Fruit fly (Drosophila melanogaster) whole organism, embryonic: ENCODE data around the gene Eip63F-1.
A peak's percentile ranks its signal among the peaks of the same experiment; 100 is the strongest.

Experiments used
- Adf1 ChIP-seq: fragments of 200-800 bp; sonication (Bioruptor generic); IDR thresholded peaks from 2 replicates; pipeline ENCODE4 v1.3.6; 2022; ENCODE audit warnings: missing biosample characterization, missing genetic modification characterization
- Bdp1 ChIP-seq: fragments of 200-800 bp; sonication (Bioruptor generic); optimal IDR thresholded peaks from 3 replicates; lab custom pipeline; 2016; ENCODE audit warnings: missing biosample characterization, missing genetic modification characterization
- CG11093 ChIP-seq: fragments of 200-800 bp; sonication (Bioruptor generic); IDR thresholded peaks from 3 replicates; pipeline ENCODE4 v1.3.6; 2022; ENCODE audit warnings: missing biosample characterization, missing genetic modification characterization
- CG11247 ChIP-seq: fragments of 200-800 bp; sonication (Bioruptor generic); IDR thresholded peaks from 2 replicates; pipeline ENCODE4 v1.3.6; 2022; ENCODE audit warnings: missing biosample characterization, missing genetic modification characterization
- CG11560 ChIP-seq: fragments of 200-800 bp; sonication (Bioruptor generic); IDR thresholded peaks from 3 replicates; pipeline ENCODE4 v1.3.6; 2022; ENCODE audit warnings: missing biosample characterization, missing genetic modification characterization
- CG12236 ChIP-seq: fragments of 200-800 bp; sonication (Bioruptor generic); optimal IDR thresholded peaks from 2 replicates; lab custom pipeline; 2016; ENCODE audit warnings: missing biosample characterization, missing genetic modification characterization
- CG12942 ChIP-seq: fragments of 200-800 bp; sonication (Bioruptor generic); optimal IDR thresholded peaks from 3 replicates; lab custom pipeline; 2016; ENCODE audit warnings: missing biosample characterization, missing genetic modification characterization
- CG14014 ChIP-seq: fragments of 200-800 bp; sonication (Bioruptor generic); IDR thresholded peaks from 2 replicates; pipeline ENCODE4 v1.3.6; 2022; ENCODE audit warnings: missing biosample characterization, missing genetic modification characterization
- CG14965 ChIP-seq: fragments of 200-800 bp; sonication (Bioruptor generic); optimal IDR thresholded peaks from 2 replicates; lab custom pipeline; 2016; ENCODE audit warnings: missing biosample characterization, missing genetic modification characterization, borderline replicate concordance
- CG1647 ChIP-seq: fragments of 200-800 bp; sonication (Bioruptor generic); optimal IDR thresholded peaks from 3 replicates; lab custom pipeline; 2016; ENCODE audit warnings: missing biosample characterization, missing genetic modification characterization
- CG16815 ChIP-seq: fragments of 200-800 bp; sonication (Bioruptor generic); optimal IDR thresholded peaks from 3 replicates; lab custom pipeline; 2017; ENCODE audit warnings: missing biosample characterization, mild to moderate bottlenecking, missing genetic modification characterization
- CG2129 ChIP-seq: fragments of 200-800 bp; sonication (Bioruptor generic); IDR thresholded peaks from 2 replicates; pipeline ENCODE4 v1.3.6; 2022; ENCODE audit warnings: missing biosample characterization, missing genetic modification characterization; ENCODE audit not compliant: partially characterized antibody
- CG2889 ChIP-seq: fragments of 200-800 bp; sonication (Bioruptor generic); IDR thresholded peaks from 3 replicates; pipeline ENCODE4 v1.3.6; 2022; ENCODE audit warnings: missing biosample characterization, missing genetic modification characterization
- CG4404 ChIP-seq: fragments of 200-800 bp; sonication (Bioruptor generic); IDR thresholded peaks from 2 replicates; pipeline ENCODE4 v1.3.6; 2022; ENCODE audit warnings: missing biosample characterization, missing genetic modification characterization
- CG4707 ChIP-seq: fragments of 200-800 bp; sonication (Bioruptor generic); optimal IDR thresholded peaks from 2 replicates; lab custom pipeline; 2018; ENCODE audit warnings: missing biosample characterization, mild to moderate bottlenecking, missing genetic modification characterization, moderate library complexity
- CG8765 ChIP-seq: fragments of 200-800 bp; sonication (Bioruptor generic); IDR thresholded peaks from 2 replicates; pipeline ENCODE4 v1.3.6; 2022; ENCODE audit warnings: missing biosample characterization, missing genetic modification characterization
- CG9215 ChIP-seq: fragments of 200-800 bp; sonication (Bioruptor generic); IDR thresholded peaks from 2 replicates; pipeline ENCODE4 v1.3.6; 2022; ENCODE audit warnings: missing biosample characterization, missing genetic modification characterization
- CG9727 ChIP-seq: fragments of 200-800 bp; sonication (Bioruptor generic); optimal IDR thresholded peaks from 3 replicates; lab custom pipeline; 2017; ENCODE audit warnings: missing biosample characterization, mild to moderate bottlenecking, missing genetic modification characterization
- CG9876 ChIP-seq: fragments of 200-800 bp; sonication (Bioruptor generic); optimal IDR thresholded peaks from 2 replicates; lab custom pipeline; 2016; ENCODE audit warnings: missing biosample characterization, missing genetic modification characterization
- CG9932 ChIP-seq: fragments of 200-800 bp; sonication (Bioruptor generic); IDR thresholded peaks from 2 replicates; pipeline ENCODE4 v1.3.6; 2022; ENCODE audit warnings: missing biosample characterization, missing genetic modification characterization
- D ChIP-seq, 2 experiments: fragments of 200-800 bp in 1 of 2; fragments of >200 bp in 1 of 2; sonication (Bioruptor generic) in 1 of 2; optimal IDR thresholded peaks; 2 replicates in 1 of 2; 3 replicates in 1 of 2; lab custom pipeline; 2017; ENCODE audit warnings: mild to moderate bottlenecking in 1 of 2, missing biosample characterization in 1 of 2, missing genetic modification characterization in 1 of 2, missing genetic modification reagents in 1 of 2
- E2f1 ChIP-seq: fragments of 200-800 bp; sonication (Bioruptor generic); IDR thresholded peaks from 2 replicates; pipeline ENCODE4 v1.3.6; 2022; ENCODE audit warnings: missing biosample characterization, missing genetic modification characterization
- Eip74EF ChIP-seq, 2 experiments: fragments of 200-800 bp in 1 of 2; fragments of >200 bp in 1 of 2; sonication (Bioruptor generic) in 1 of 2; optimal IDR thresholded peaks; 2 replicates each; lab custom pipeline; 2017 to 2019; ENCODE audit warnings: missing biosample characterization in 2 of 2, missing genetic modification characterization in 2 of 2, mild to moderate bottlenecking in 1 of 2, moderate library complexity in 1 of 2
- H15 ChIP-seq: fragments of 200-800 bp; sonication (Bioruptor generic); IDR thresholded peaks from 3 replicates; pipeline ENCODE4 v1.3.6; 2022; ENCODE audit warnings: missing biosample characterization, missing genetic modification characterization
- HHEX ChIP-seq: fragments of 200-800 bp; sonication (Bioruptor generic); optimal IDR thresholded peaks from 3 replicates; lab custom pipeline; 2017; ENCODE audit warnings: missing biosample characterization, mild to moderate bottlenecking, missing genetic modification characterization, missing genetic modification reagents
- HLHmδ ChIP-seq: fragments of 200-800 bp; sonication (Bioruptor generic); optimal IDR thresholded peaks from 2 replicates; lab custom pipeline; 2018; ENCODE audit warnings: missing biosample characterization, mild to moderate bottlenecking, missing genetic modification characterization, moderate library complexity
- NK7.1 ChIP-seq: fragments of 200-800 bp; sonication (Bioruptor generic); optimal IDR thresholded peaks from 3 replicates; lab custom pipeline; 2016; ENCODE audit warnings: missing biosample characterization, missing genetic modification characterization
- Side ChIP-seq: fragments of 200-800 bp; sonication (Bioruptor generic); optimal IDR thresholded peaks from 2 replicates; lab custom pipeline; 2016; ENCODE audit warnings: missing biosample characterization, missing genetic modification characterization
- Taf1 ChIP-seq: fragments of 200-800 bp; sonication (Bioruptor generic); IDR thresholded peaks from 2 replicates; pipeline ENCODE4 v1.3.6; 2022; ENCODE audit warnings: missing biosample characterization, missing genetic modification characterization
- Xbp1 ChIP-seq: fragments of 200-800 bp; sonication (Bioruptor generic); optimal IDR thresholded peaks from 3 replicates; lab custom pipeline; 2016; ENCODE audit warnings: missing biosample characterization, mild to moderate bottlenecking, missing genetic modification characterization
- aop ChIP-seq: fragments of 200-800 bp; sonication (Bioruptor generic); IDR thresholded peaks from 2 replicates; pipeline ENCODE4 v1.3.6; 2022; ENCODE audit warnings: missing biosample characterization, missing genetic modification characterization
- ato ChIP-seq: fragments of 200-800 bp; sonication (Bioruptor generic); IDR thresholded peaks from 2 replicates; pipeline ENCODE4 v1.3.6; 2022; ENCODE audit warnings: missing biosample characterization, missing genetic modification characterization; ENCODE audit not compliant: partially characterized antibody
- bcd ChIP-seq: fragments of 200-800 bp; sonication (Bioruptor generic); optimal IDR thresholded peaks from 2 replicates; lab custom pipeline; 2017; ENCODE audit warnings: missing biosample characterization, mild to moderate bottlenecking, missing genetic modification characterization
- chinmo ChIP-seq: fragments of 200-800 bp; sonication (Bioruptor generic); IDR thresholded peaks from 4 replicates; pipeline ENCODE4 v1.3.6; 2022; ENCODE audit warnings: missing biosample characterization, missing genetic modification characterization; ENCODE audit not compliant: partially characterized antibody
- da ChIP-seq: fragments of 200-800 bp; sonication (Bioruptor generic); optimal IDR thresholded peaks from 2 replicates; lab custom pipeline; 2016; ENCODE audit warnings: missing biosample characterization, missing genetic modification characterization
- esg ChIP-seq: fragments of 200-800 bp; sonication (Bioruptor generic); conservative IDR thresholded peaks from 2 replicates; pipeline ENCODE4 v1.3.6; 2022; ENCODE audit warnings: missing biosample characterization, missing genetic modification characterization
- exex ChIP-seq: fragments of 200-800 bp; sonication (Bioruptor generic); optimal IDR thresholded peaks from 4 replicates; lab custom pipeline; 2018; ENCODE audit warnings: missing biosample characterization, mild to moderate bottlenecking, missing genetic modification characterization, moderate library complexity
- grau ChIP-seq: fragments of 200-800 bp; optimal IDR thresholded peaks from 3 replicates; lab custom pipeline; 2019; ENCODE audit warnings: missing biosample characterization, mild to moderate bottlenecking, missing genetic modification characterization, moderate library complexity
- grn ChIP-seq: fragments of 200-800 bp; sonication (Bioruptor generic); optimal IDR thresholded peaks from 3 replicates; lab custom pipeline; 2017; ENCODE audit warnings: missing biosample characterization, missing genetic modification characterization
- hbn ChIP-seq: fragments of 200-800 bp; sonication (Bioruptor generic); IDR thresholded peaks from 2 replicates; pipeline ENCODE4 v1.3.6; 2022; ENCODE audit warnings: missing biosample characterization, missing genetic modification characterization; ENCODE audit not compliant: partially characterized antibody
- lmd ChIP-seq: fragments of 200-800 bp; sonication (Bioruptor generic); IDR thresholded peaks from 2 replicates; pipeline ENCODE4 v1.3.6; 2022; ENCODE audit warnings: missing biosample characterization, missing genetic modification characterization
- mld ChIP-seq: fragments of 200-800 bp; sonication (Bioruptor generic); IDR thresholded peaks from 3 replicates; pipeline ENCODE4 v1.3.6; 2022; ENCODE audit warnings: missing biosample characterization, missing genetic modification characterization; ENCODE audit not compliant: partially characterized antibody
- nerfin-1 ChIP-seq: fragments of 200-800 bp; sonication (Bioruptor generic); optimal IDR thresholded peaks from 3 replicates; lab custom pipeline; 2019; ENCODE audit warnings: missing biosample characterization, mild to moderate bottlenecking, missing genetic modification characterization, moderate library complexity
- otp ChIP-seq: fragments of 200-800 bp; sonication (Bioruptor generic); IDR thresholded peaks from 3 replicates; pipeline ENCODE4, ENCODE4 v1.3.6; 2022; ENCODE audit warnings: missing biosample characterization, missing genetic modification characterization
- phol ChIP-seq: fragments of 200-800 bp; sonication (Bioruptor generic); optimal IDR thresholded peaks from 3 replicates; lab custom pipeline; 2018; ENCODE audit warnings: missing biosample characterization, mild to moderate bottlenecking, missing genetic modification characterization, moderate library complexity
- slou ChIP-seq: fragments of 200-800 bp; sonication (Bioruptor generic); optimal IDR thresholded peaks from 3 replicates; lab custom pipeline; 2016; ENCODE audit warnings: missing biosample characterization, missing genetic modification characterization
- tup ChIP-seq: fragments of 200-800 bp; sonication (Bioruptor generic); optimal IDR thresholded peaks from 2 replicates; lab custom pipeline; 2016; ENCODE audit warnings: missing biosample characterization, mild to moderate bottlenecking, missing genetic modification characterization, moderate library complexity
- z ChIP-seq: fragments of 200-800 bp; sonication (Bioruptor generic); IDR thresholded peaks from 3 replicates; pipeline ENCODE4 v1.3.6; 2022; ENCODE audit warnings: missing biosample characterization, missing genetic modification characterization

The Eip63F-1 gene

dm6 chr3L:3935567-3936207 is at the start of gene Eip63F-1 (continued):
- TF ChIP-seq CG11560 (tag; lab: Robert Waterston, UW) (no peak), esg (GFP tag; lab: Robert Waterston, UW) (peak; percentile 54), CG14965 (GFP tag; lab: Kevin White, UChicago) (no peak), D (optimal IDR thresholded peaks at IDR 0.05; lab: Kevin White, UChicago) (no peak), D (GFP tag; optimal IDR thresholded peaks at IDR 0.05; lab: Kevin White, UChicago) (peak; percentile 52), H15 (GFP tag; lab: Robert Waterston, UW) (no peak), Taf1 (GFP tag; lab: Robert Waterston, UW) (no peak)

- no peak for TF ChIP-seq aop (GFP tag; lab: Robert Waterston, UW)
- TF ChIP-seq CG2889 (GFP tag; lab: Robert Waterston, UW), result no peak
- peak; percentile 38 for TF ChIP-seq Xbp1 (GFP tag; lab: Kevin White, UChicago)
- no peak for TF ChIP-seq z
- no peak for TF ChIP-seq otp (GFP tag; lab: Robert Waterston, UW)
- TF ChIP-seq CG14014 (GFP tag; lab: Robert Waterston, UW), result no peak
- peak; percentile 33 for TF ChIP-seq bcd (GFP tag; lab: Kevin White, UChicago)
- TF ChIP-seq CG12942 (GFP tag; lab: Kevin White, UChicago), result no peak
- peak; percentile 59 for TF ChIP-seq nerfin-1 (tag; lab: Kevin White, UChicago)
- TF ChIP-seq Bdp1 (GFP tag; lab: Kevin White, UChicago), result peak; percentile 21
- TF ChIP-seq CG1647, result no peak
- TF ChIP-seq CG4707, result no peak
- no peak for TF ChIP-seq HHEX (GFP tag; lab: Kevin White, UChicago)
- peak; percentile 8 for TF ChIP-seq CG9876 (GFP tag; lab: Kevin White, UChicago)
- TF ChIP-seq da (GFP tag; lab: Kevin White, UChicago), result no peak
- TF ChIP-seq CG9727 (GFP tag; lab: Kevin White, UChicago), result peak; percentile 86
- peak; percentile 36 for TF ChIP-seq CG16815 (GFP tag; lab: Kevin White, UChicago)
- no peak for TF ChIP-seq slou (GFP tag; lab: Kevin White, UChicago)
- peak; percentile 67; the same call in 1 of the 2 replicates for TF ChIP-seq CG8765
- peak; percentile 37; the same call in 1 of the 2 replicates for TF ChIP-seq lmd (GFP tag; lab: Robert Waterston, UW)
- TF ChIP-seq chinmo, result no peak
- no peak for TF ChIP-seq Adf1 (GFP tag; lab: Robert Waterston, UW)
- no peak for TF ChIP-seq mld (GFP tag; lab: Robert Waterston, UW)
- TF ChIP-seq CG11247 (GFP tag; lab: Robert Waterston, UW), result no peak
- no peak for TF ChIP-seq exex (tag; lab: Kevin White, UChicago)
- TF ChIP-seq CG11093 (GFP tag; lab: Robert Waterston, UW), result no peak
- no peak for TF ChIP-seq CG9932 (GFP tag; lab: Robert Waterston, UW)
- no peak for TF ChIP-seq HLHmδ (GFP tag; lab: Kevin White, UChicago)
- no peak for TF ChIP-seq E2f1 (GFP tag; lab: Robert Waterston, UW)
- no peak for TF ChIP-seq grn (GFP tag; lab: Kevin White, UChicago)
- TF ChIP-seq CG2129 (GFP tag; lab: Robert Waterston, UW), result no peak
- peak; percentile 53 for TF ChIP-seq grau (tag; lab: Kevin White, UChicago)
- TF ChIP-seq phol (tag; lab: Kevin White, UChicago), result peak; percentile 86
- TF ChIP-seq tup (GFP tag; lab: Kevin White, UChicago), result no peak
- no peak for TF ChIP-seq ato (GFP tag; lab: Robert Waterston, UW)
- TF ChIP-seq hbn, result no peak
- TF ChIP-seq Eip74EF (GFP tag; optimal IDR thresholded peaks at IDR 0.05; lab: Kevin White, UChicago), result no peak
- TF ChIP-seq NK7.1, result no peak
- 0 out of 2 replicates have a peak, but pooled peaks have one; percentile 29 for TF ChIP-seq CG9215 (GFP tag; lab: Robert Waterston, UW)
- no peak for TF ChIP-seq CG12236
- TF ChIP-seq Side (GFP tag; lab: Kevin White, UChicago), result peak; percentile 21
- TF ChIP-seq CG4404 (GFP tag; lab: Robert Waterston, UW), result peak; percentile 77
Measured at dm6 chr3L:3983466-3983946, 48.1 kb upstream of the Eip63F-1 start, which contains the start of gene scrt. Gene scrt (plus strand): TSS chr3L:3983896.
